Worm (Caenorhabditis elegans) whole organism, L1 larva: Measurements from ENCODE around the gene kreg-1.

Experiments
- ces-1 ChIP-seq: fragments of 150-350 bp; optimal IDR thresholded peaks from 2 replicates; lab custom pipeline; 2014; ENCODE audit warnings: missing biosample characterization, missing genetic modification reagents, missing genetic modification characterization
- elt-3 ChIP-seq, 6 experiments: fragments of 150-350 bp in 1 of 6; sonication (generic microtip); optimal IDR thresholded peaks; 2 replicates each; lab custom pipeline; 2017 to 2018; ENCODE audit warnings: missing biosample characterization in 6 of 6, missing genetic modification characterization in 6 of 6, inconsistent platforms in 1 of 6
- fkh-10 ChIP-seq: sonication (generic microtip); optimal IDR thresholded peaks from 2 replicates; lab custom pipeline; 2017; ENCODE audit warnings: missing biosample characterization, missing genetic modification reagents, missing genetic modification characterization
- fkh-4 ChIP-seq: sonication (generic microtip); optimal IDR thresholded peaks from 2 replicates; lab custom pipeline; 2016; ENCODE audit warnings: missing compliant biosample characterization, missing genetic modification characterization, borderline replicate concordance
- lin-14 ChIP-seq: fragments of 200-800 bp; sonication (Bioruptor generic); optimal IDR thresholded peaks from 2 replicates; lab custom pipeline; 2018; ENCODE audit warnings: mild to moderate bottlenecking, missing genetic modification characterization, moderate library complexity, missing compliant biosample characterization
- nhr-12 ChIP-seq: sonication (generic microtip); optimal IDR thresholded peaks from 2 replicates; lab custom pipeline; 2017; ENCODE audit warnings: missing biosample characterization, missing genetic modification characterization
- nhr-76 ChIP-seq: sonication (generic microtip); optimal IDR thresholded peaks from 2 replicates; lab custom pipeline; 2017; ENCODE audit warnings: missing biosample characterization, missing genetic modification characterization
- rnt-1 ChIP-seq: sonication (generic microtip); optimal IDR thresholded peaks from 2 replicates; lab custom pipeline; 2016; ENCODE audit warnings: mild to moderate bottlenecking, missing genetic modification characterization, moderate library complexity, missing compliant biosample characterization
- snpc-4 ChIP-seq: fragments of 150-350 bp; optimal IDR thresholded peaks from 2 replicates; lab custom pipeline; 2014; ENCODE audit warnings: missing biosample characterization, missing genetic modification characterization

DNA sequence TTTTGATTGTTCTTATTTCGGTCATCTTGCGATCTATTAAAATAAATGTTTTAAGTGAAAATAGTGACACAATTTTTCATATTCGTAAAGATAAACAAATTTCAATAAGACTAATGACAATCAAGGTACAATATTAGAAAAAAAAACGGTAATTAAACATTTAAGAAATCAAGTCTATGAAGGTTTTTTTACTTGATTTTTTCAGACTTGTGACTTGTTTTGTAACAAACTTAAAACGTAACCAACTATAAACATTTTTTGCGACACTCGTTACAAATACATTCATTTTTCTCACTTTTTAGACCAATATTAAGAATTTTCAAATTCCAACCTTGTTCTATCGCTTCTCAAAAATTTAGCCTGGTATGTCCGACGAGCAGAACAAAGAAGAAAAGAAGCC is 29.8 kb downstream of the kreg-1 start, which contains the start of gene M02D8.2:
- TF ChIP-seq fkh-10 (GFP tag; lab: Kevin White, UChicago) = no peak
- TF ChIP-seq ces-1 = no peak
- TF ChIP-seq fkh-4 (tag; lab: Kevin White, UChicago) = no peak
- TF ChIP-seq rnt-1 = no peak
- TF ChIP-seq snpc-4 (tag; lab: Kevin White, UChicago) = no peak
- TF ChIP-seq lin-14 = no peak
- no peak for TF ChIP-seq elt-3 (tag; optimal IDR thresholded peaks at IDR 0.05; lab: Kevin White, UChicago)
- no peak for TF ChIP-seq nhr-12 (tag; lab: Kevin White, UChicago)
- no peak for TF ChIP-seq nhr-76
